Fruit fly (Drosophila melanogaster) Kc167 (cell line): ENCODE data around the gene CG1136.

ENCODE experiments used
- Myc ChIP-seq: fragments of >200 bp; optimal IDR thresholded peaks from 2 replicates; lab custom pipeline; 2017; ENCODE audit warnings: missing external identifiers
- Sin3A ChIP-seq: fragments of >200 bp; optimal IDR thresholded peaks from 2 replicates; lab custom pipeline; 2018; ENCODE audit warnings: missing external identifiers
- h ChIP-seq: fragments of >200 bp; optimal IDR thresholded peaks from 3 replicates; lab custom pipeline; 2018; ENCODE audit warnings: missing external identifiers
- insv ChIP-seq: fragments of >200 bp; optimal IDR thresholded peaks from 3 replicates; lab custom pipeline; 2018; ENCODE audit warnings: missing external identifiers
- psq ChIP-seq: fragments of >200 bp; optimal IDR thresholded peaks from 2 replicates; lab custom pipeline; 2017; ENCODE audit warnings: missing external identifiers
- ttk ChIP-seq: sonication (Bioruptor generic); optimal IDR thresholded peaks from 2 replicates; lab custom pipeline; 2017; ENCODE audit warnings: missing external identifiers

The CG1136 gene

dm6 chr3L:4061921-4062474 is 15.6 kb downstream of the CG1136 start, which contains the start of gene dib:
TSS of gene dib (plus strand) at chr3L:4062292.
- TF ChIP-seq ttk (lab: Kevin White, UChicago) (no peak), psq (lab: Kevin White, UChicago) (no peak), Myc (no peak), Sin3A (lab: Kevin White, UChicago) (no peak), h (lab: Kevin White, UChicago) (no peak), insv (lab: Kevin White, UChicago) (no peak)

dm6 chr3L:4068368-4068767 is 22.0 kb downstream of the CG1136 start:
- TF ChIP-seq Sin3A (lab: Kevin White, UChicago), result no peak
- TF ChIP-seq ttk (lab: Kevin White, UChicago), result no peak
- no peak for TF ChIP-seq psq (lab: Kevin White, UChicago)
- TF ChIP-seq h (lab: Kevin White, UChicago), result no peak
- no peak for TF ChIP-seq Myc
- no peak for TF ChIP-seq insv (lab: Kevin White, UChicago)

- TF ChIP-seq Sin3A (lab: Kevin White, UChicago), result no peak
- TF ChIP-seq ttk (lab: Kevin White, UChicago), result no peak
- no peak for TF ChIP-seq Myc
- no peak for TF ChIP-seq h (lab: Kevin White, UChicago)
- TF ChIP-seq psq (lab: Kevin White, UChicago), result no peak
- no peak for TF ChIP-seq insv (lab: Kevin White, UChicago)
These were observed 22.7 kb downstream of the CG1136 start, which contains the start of gene CG32259 for dm6 chr3L:4069069-4069468. TSS of gene CG32259 (plus strand) at chr3L:4069369.

DNA sequence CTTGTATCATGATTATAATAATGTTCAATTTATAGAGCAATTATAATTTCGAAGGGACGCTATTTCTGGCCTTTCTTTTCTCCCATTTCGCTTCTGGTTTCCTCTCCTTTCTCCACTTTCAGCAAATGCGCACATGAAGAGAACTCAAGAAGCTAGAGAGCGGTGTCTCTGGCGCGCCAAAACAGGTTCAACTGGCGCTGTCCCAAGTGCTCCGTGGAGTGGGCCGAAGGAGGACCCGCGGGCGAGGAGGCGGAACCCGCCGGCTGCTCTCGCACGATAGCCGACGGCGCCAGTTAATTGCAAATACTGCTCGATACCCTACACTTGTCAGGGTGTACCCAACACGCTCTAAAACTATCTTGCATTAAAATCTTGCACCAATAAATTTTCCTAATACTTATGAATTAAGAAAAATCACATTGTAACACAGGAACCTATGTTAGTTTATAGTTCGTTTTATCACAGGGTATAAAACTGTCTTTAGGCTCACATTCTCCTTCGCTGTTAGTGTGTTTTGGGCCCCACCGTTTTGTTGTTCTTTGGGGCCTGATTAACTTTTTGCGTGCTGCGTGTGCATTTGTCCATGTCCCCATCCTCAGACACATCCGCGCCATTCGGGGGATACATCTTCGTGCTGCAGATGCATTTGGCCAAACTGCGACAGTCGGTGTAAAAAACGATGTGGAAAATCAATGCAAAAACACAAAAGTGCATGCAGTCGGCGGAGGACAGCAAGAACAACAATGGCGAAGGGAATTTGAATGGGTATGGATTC is 24.0 kb downstream of the CG1136 start:
- no peak for TF ChIP-seq Myc
- TF ChIP-seq insv (lab: Kevin White, UChicago), result no peak
- TF ChIP-seq h (lab: Kevin White, UChicago), result no peak
- no peak for TF ChIP-seq Sin3A (lab: Kevin White, UChicago)
- TF ChIP-seq ttk (lab: Kevin White, UChicago), result no peak
- no peak for TF ChIP-seq psq (lab: Kevin White, UChicago)

DNA sequence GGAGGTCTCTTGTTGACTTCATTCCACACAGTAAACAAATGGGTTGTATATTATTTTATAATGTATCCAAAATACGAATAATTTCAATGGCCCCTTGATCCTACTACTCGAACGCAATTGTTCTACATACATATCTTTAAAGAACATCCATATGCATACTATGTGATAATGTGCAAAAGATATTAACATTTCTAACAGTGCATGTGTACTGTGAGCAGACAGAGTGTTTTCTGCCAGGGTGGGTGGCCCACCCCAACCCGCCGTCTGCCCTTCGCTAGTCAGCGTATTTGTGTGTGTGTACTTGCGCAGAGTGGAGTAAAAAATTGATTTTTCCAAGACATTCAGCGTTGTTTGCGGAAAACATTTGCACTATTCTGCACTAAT is 24.6 kb downstream of the CG1136 start:
- TF ChIP-seq Sin3A (lab: Kevin White, UChicago) (no peak), Myc (no peak), h (lab: Kevin White, UChicago) (no peak), ttk (lab: Kevin White, UChicago) (no peak), psq (lab: Kevin White, UChicago) (no peak), insv (lab: Kevin White, UChicago) (no peak)

dm6 chr3L:4071561-4072049 is 25.2 kb downstream of the CG1136 start, which contains the start of gene wit:
TSS of gene wit (minus strand) at chr3L:4071717.
- TF ChIP-seq ttk (lab: Kevin White, UChicago) (no peak), Myc (no peak), Sin3A (lab: Kevin White, UChicago) (no peak), psq (lab: Kevin White, UChicago) (no peak), h (lab: Kevin White, UChicago) (no peak), insv (lab: Kevin White, UChicago) (no peak)

DNA sequence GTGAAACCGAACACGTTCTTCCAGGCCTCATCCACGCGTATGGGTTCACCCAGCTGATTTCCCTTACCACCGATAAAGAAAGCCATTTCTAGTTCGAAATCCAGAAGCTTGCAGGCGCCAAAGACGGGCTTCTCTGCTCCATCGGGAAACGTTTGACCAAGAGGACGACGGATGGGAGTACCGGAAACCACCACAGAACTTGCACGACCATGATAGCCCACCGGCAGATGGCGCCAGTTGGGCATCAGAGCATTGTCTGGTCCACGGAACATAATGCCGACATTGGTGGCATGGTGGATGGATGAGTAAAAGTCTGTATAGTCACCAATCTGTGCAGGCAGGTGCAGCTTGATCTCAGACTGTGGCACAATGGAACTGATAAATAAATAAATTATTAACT is 26.3 kb downstream of the CG1136 start:
- TF ChIP-seq insv (lab: Kevin White, UChicago) (no peak), h (lab: Kevin White, UChicago) (no peak), Sin3A (lab: Kevin White, UChicago) (no peak), psq (lab: Kevin White, UChicago) (no peak), Myc (no peak), ttk (lab: Kevin White, UChicago) (no peak)

DNA sequence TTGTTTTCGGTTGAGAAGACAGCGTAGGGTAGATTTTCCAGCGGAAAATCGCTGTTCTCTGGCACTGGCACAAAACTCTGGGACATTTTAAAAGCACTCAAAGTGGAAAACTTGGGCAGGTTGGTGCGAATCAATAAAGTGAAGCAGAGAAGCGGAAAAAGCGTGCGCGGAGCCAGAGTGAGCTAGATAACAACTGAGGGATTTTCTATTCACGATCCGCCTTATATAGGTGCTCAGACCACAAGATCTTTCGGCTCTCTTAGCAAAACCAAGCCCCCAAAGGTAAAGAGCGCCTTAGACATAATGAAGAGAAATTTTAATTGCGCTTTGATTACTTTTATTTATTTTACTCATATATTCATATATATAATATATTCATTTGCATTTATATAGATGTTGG is 27.4 kb downstream of the CG1136 start, which contains the start of gene Faa:
Gene Faa (minus strand): TSS at position 200 of the 400 bp plus-strand sequence.
- no peak for TF ChIP-seq insv (lab: Kevin White, UChicago)
- no peak for TF ChIP-seq Myc
- no peak for TF ChIP-seq h (lab: Kevin White, UChicago)
- no peak for TF ChIP-seq Sin3A (lab: Kevin White, UChicago)
- no peak for TF ChIP-seq ttk (lab: Kevin White, UChicago)
- TF ChIP-seq psq (lab: Kevin White, UChicago), result no peak

dm6 chr3L:4076907-4077306 is 30.5 kb downstream of the CG1136 start:
- TF ChIP-seq h (lab: Kevin White, UChicago) (no peak), psq (lab: Kevin White, UChicago) (no peak), Sin3A (lab: Kevin White, UChicago) (no peak), Myc (no peak), insv (lab: Kevin White, UChicago) (no peak), ttk (lab: Kevin White, UChicago) (no peak)

dm6 chr3L:4080278-4080677 is 33.9 kb downstream of the CG1136 start:
- TF ChIP-seq insv (lab: Kevin White, UChicago) (no peak), psq (lab: Kevin White, UChicago) (no peak), ttk (lab: Kevin White, UChicago) (no peak), Sin3A (lab: Kevin White, UChicago) (no peak)

dm6 chr3L:4081243-4081642 is 34.8 kb downstream of the CG1136 start:
- TF ChIP-seq Myc (no peak), psq (lab: Kevin White, UChicago) (no peak), ttk (lab: Kevin White, UChicago) (no peak), insv (lab: Kevin White, UChicago) (no peak), h (lab: Kevin White, UChicago) (no peak), Sin3A (lab: Kevin White, UChicago) (no peak)
